Worm (Caenorhabditis elegans): ENCODE results near the gene mrpl-42.

The mrpl-42 gene

ce11 chrIV:9051036-9051435 is 43.2 kb downstream of the mrpl-42 start:
- no peak for TF ChIP-seq elt-3 (tag; optimal IDR thresholded peaks at IDR 0.05)
- no peak for TF ChIP-seq nhr-76 (tag; optimal IDR thresholded peaks at IDR 0.05)
- no peak for TF ChIP-seq snpc-4 (tag; optimal IDR thresholded peaks at IDR 0.05)
- TF ChIP-seq cnd-1 (tag; optimal IDR thresholded peaks at IDR 0.05) = no peak
- TF ChIP-seq drap-1 (GFP tag; optimal IDR thresholded peaks at IDR 0.05) = no peak
- no peak for TF ChIP-seq nhr-237 (tag; optimal IDR thresholded peaks at IDR 0.05)
- TF ChIP-seq ceh-83 (GFP tag; optimal IDR thresholded peaks at IDR 0.05) = no peak

ce11 chrIV:9045252-9045651 is 49.0 kb downstream of the mrpl-42 start, which contains the start of gene Y73F4A.1:
TSS of gene Y73F4A.1 (minus strand) at chrIV:9045352.
- no peak for TF ChIP-seq nhr-2 (tag; optimal IDR thresholded peaks at IDR 0.05)
- no peak for TF ChIP-seq lin-13 (tag; optimal IDR thresholded peaks at IDR 0.05)
- no peak for TF ChIP-seq sem-2 (GFP tag; optimal IDR thresholded peaks at IDR 0.05)
- TF ChIP-seq ceh-83 (GFP tag; optimal IDR thresholded peaks at IDR 0.05) = no peak
- no peak for TF ChIP-seq lsy-2 (tag; optimal IDR thresholded peaks at IDR 0.05)

Data from whole organism, mixed stage, embryonic.